Fruit fly (Drosophila melanogaster) whole organism, embryonic: ENCODE measurements around the gene yrt.

Experiments
- Antp ChIP-seq: fragments of 200-800 bp; sonication (Bioruptor generic); optimal IDR thresholded peaks from 3 replicates; lab custom pipeline; 2016; ENCODE audit warnings: missing biosample characterization, missing genetic modification characterization
- CG11398 ChIP-seq: fragments of 200-800 bp; sonication (Bioruptor generic); optimal IDR thresholded peaks from 2 replicates; lab custom pipeline; 2016; ENCODE audit warnings: missing biosample characterization, missing genetic modification characterization
- CG11504 ChIP-seq: fragments of 200-800 bp; sonication (Bioruptor generic); optimal IDR thresholded peaks from 3 replicates; lab custom pipeline; 2019; ENCODE audit warnings: missing biosample characterization, mild to moderate bottlenecking, missing genetic modification characterization, moderate library complexity
- CG12299 ChIP-seq: fragments of 200-800 bp; sonication (Bioruptor generic); optimal IDR thresholded peaks from 2 replicates; lab custom pipeline; 2018; ENCODE audit warnings: missing biosample characterization, mild to moderate bottlenecking, missing genetic modification characterization
- CG13296 ChIP-seq: fragments of 200-800 bp; sonication (Bioruptor generic); optimal IDR thresholded peaks from 3 replicates; lab custom pipeline; 2018; ENCODE audit warnings: missing biosample characterization, mild to moderate bottlenecking, missing genetic modification characterization
- CG14014 ChIP-seq: fragments of 200-800 bp; sonication (Bioruptor generic); IDR thresholded peaks from 2 replicates; pipeline ENCODE4 v1.3.6; 2022; ENCODE audit warnings: missing biosample characterization, missing genetic modification characterization
- CG15696 ChIP-seq: fragments of 200-800 bp; sonication (Bioruptor generic); optimal IDR thresholded peaks from 2 replicates; lab custom pipeline; 2019; ENCODE audit warnings: missing biosample characterization, mild to moderate bottlenecking, missing genetic modification characterization, moderate library complexity
- CG1792 ChIP-seq: fragments of 200-800 bp; sonication (Bioruptor generic); optimal IDR thresholded peaks from 2 replicates; lab custom pipeline; 2016; ENCODE audit warnings: missing biosample characterization, missing genetic modification characterization
- CG32767 ChIP-seq: fragments of 200-800 bp; sonication (Bioruptor generic); IDR thresholded peaks from 2 replicates; pipeline ENCODE4 v1.3.6; 2022; ENCODE audit warnings: missing biosample characterization, missing genetic modification characterization
- CG34422 ChIP-seq: fragments of 200-800 bp; sonication (Bioruptor generic); IDR thresholded peaks from 3 replicates; pipeline ENCODE4 v1.3.6; 2022; ENCODE audit warnings: missing biosample characterization, missing genetic modification characterization
- CG4282 ChIP-seq: fragments of 200-800 bp; sonication (Bioruptor generic); optimal IDR thresholded peaks from 2 replicates; lab custom pipeline; 2016; ENCODE audit warnings: missing biosample characterization, missing genetic modification characterization
- CG4360 ChIP-seq: fragments of 200-800 bp; sonication (Bioruptor generic); IDR thresholded peaks from 2 replicates; pipeline ENCODE4 v1.3.6; 2022; ENCODE audit warnings: missing biosample characterization, missing genetic modification characterization
- CG6854 ChIP-seq: fragments of 200-800 bp; sonication (Bioruptor generic); optimal IDR thresholded peaks from 3 replicates; lab custom pipeline; 2017; ENCODE audit warnings: missing biosample characterization, mild to moderate bottlenecking, missing genetic modification characterization
- CG7357 ChIP-seq: fragments of 200-800 bp; sonication (Bioruptor generic); IDR thresholded peaks from 3 replicates; pipeline ENCODE4 v1.3.6; 2022; ENCODE audit warnings: missing biosample characterization, missing genetic modification characterization
- CG8281 ChIP-seq: fragments of 200-800 bp; sonication (Bioruptor generic); optimal IDR thresholded peaks from 2 replicates; lab custom pipeline; 2018; ENCODE audit warnings: missing biosample characterization, mild to moderate bottlenecking, missing genetic modification characterization, moderate library complexity
- CG8924 ChIP-seq: fragments of 200-800 bp; optimal IDR thresholded peaks from 3 replicates; lab custom pipeline; 2019; ENCODE audit warnings: missing biosample characterization, mild to moderate bottlenecking, missing genetic modification characterization, moderate library complexity
- Chrac-16 ChIP-seq: fragments of 200-800 bp; sonication (Bioruptor generic); optimal IDR thresholded peaks from 3 replicates; lab custom pipeline; 2016; ENCODE audit warnings: missing biosample characterization, missing genetic modification characterization
- CoRest ChIP-seq: fragments of 200-800 bp; sonication (Bioruptor generic); optimal IDR thresholded peaks from 3 replicates; lab custom pipeline; 2018; ENCODE audit warnings: missing biosample characterization, mild to moderate bottlenecking, missing genetic modification characterization, moderate library complexity
- Dbx ChIP-seq: fragments of 200-800 bp; sonication (Bioruptor generic); IDR thresholded peaks from 3 replicates; pipeline ENCODE4 v1.3.6; 2022; ENCODE audit warnings: missing biosample characterization, missing genetic modification characterization
- ERR ChIP-seq: fragments of 200-800 bp; sonication (Bioruptor generic); optimal IDR thresholded peaks from 2 replicates; lab custom pipeline; 2016; ENCODE audit warnings: missing biosample characterization, missing genetic modification characterization
- Hr51 ChIP-seq, 2 experiments: fragments of 200-800 bp; sonication (Bioruptor generic); optimal IDR thresholded peaks; 2 replicates in 1 of 2; 3 replicates in 1 of 2; lab custom pipeline; 2016 to 2018; ENCODE audit warnings: missing biosample characterization in 2 of 2, missing genetic modification characterization in 2 of 2, mild to moderate bottlenecking in 1 of 2, moderate library complexity in 1 of 2
- Jarid2 ChIP-seq: fragments of 200-800 bp; sonication (Bioruptor generic); optimal IDR thresholded peaks from 3 replicates; lab custom pipeline; 2017; ENCODE audit warnings: mild to moderate bottlenecking, missing biosample characterization, missing genetic modification reagents, missing genetic modification characterization
- Lhr ChIP-seq: fragments of 200-800 bp; sonication (Bioruptor generic); optimal IDR thresholded peaks from 3 replicates; lab custom pipeline; 2017; ENCODE audit warnings: mild to moderate bottlenecking, missing biosample characterization, missing genetic modification reagents, missing genetic modification characterization
- Lim3 ChIP-seq: fragments of 200-800 bp; sonication (Bioruptor generic); IDR thresholded peaks from 2 replicates; pipeline ENCODE4 v1.3.6; 2022; ENCODE audit warnings: missing biosample characterization, missing genetic modification characterization
- Mad ChIP-seq: fragments of 200-800 bp; sonication (Bioruptor generic); optimal IDR thresholded peaks from 2 replicates; lab custom pipeline; 2016; ENCODE audit warnings: missing biosample characterization, missing genetic modification characterization
- Meics ChIP-seq: fragments of 200-800 bp; sonication (Bioruptor generic); optimal IDR thresholded peaks from 2 replicates; lab custom pipeline; 2017; ENCODE audit warnings: missing biosample characterization, mild to moderate bottlenecking, missing genetic modification characterization
- Mes4 ChIP-seq: fragments of 200-800 bp; sonication (Bioruptor generic); optimal IDR thresholded peaks from 2 replicates; lab custom pipeline; 2016; ENCODE audit warnings: missing biosample characterization, missing genetic modification characterization
- Sry-δ ChIP-seq: fragments of 200-800 bp; sonication (Bioruptor generic); optimal IDR thresholded peaks from 2 replicates; lab custom pipeline; 2016; ENCODE audit warnings: missing biosample characterization, missing genetic modification characterization
- YL-1 ChIP-seq: fragments of 200-800 bp; sonication (Bioruptor generic); optimal IDR thresholded peaks from 3 replicates; lab custom pipeline; 2017; ENCODE audit warnings: missing biosample characterization, mild to moderate bottlenecking, missing genetic modification characterization
- bab2 ChIP-seq: fragments of 200-800 bp; sonication (Bioruptor generic); optimal IDR thresholded peaks from 2 replicates; lab custom pipeline; 2016; ENCODE audit warnings: missing biosample characterization, missing genetic modification characterization
- bcd ChIP-seq: fragments of 200-800 bp; sonication (Bioruptor generic); optimal IDR thresholded peaks from 2 replicates; lab custom pipeline; 2017; ENCODE audit warnings: missing biosample characterization, mild to moderate bottlenecking, missing genetic modification characterization
- bsh ChIP-seq, 2 experiments: fragments of 200-800 bp; sonication (Bioruptor generic); optimal IDR thresholded peaks; 2 replicates each; lab custom pipeline; 2017 to 2018; ENCODE audit warnings: mild to moderate bottlenecking in 2 of 2, missing biosample characterization in 2 of 2, missing genetic modification characterization in 2 of 2, moderate library complexity in 1 of 2
- btn ChIP-seq: fragments of 200-800 bp; sonication (Bioruptor generic); optimal IDR thresholded peaks from 2 replicates; lab custom pipeline; 2016; ENCODE audit warnings: missing biosample characterization, missing genetic modification characterization
- chm ChIP-seq: fragments of 200-800 bp; sonication (Bioruptor generic); IDR thresholded peaks from 2 replicates; pipeline ENCODE4 v1.3.6; 2022; ENCODE audit warnings: missing biosample characterization, missing genetic modification characterization
- dmrt99B ChIP-seq: fragments of 200-800 bp; sonication (Bioruptor generic); optimal IDR thresholded peaks from 2 replicates; lab custom pipeline; 2018; ENCODE audit warnings: missing biosample characterization, mild to moderate bottlenecking, missing genetic modification characterization, moderate library complexity
- dysf ChIP-seq: fragments of 200-800 bp; sonication (Bioruptor generic); IDR thresholded peaks from 3 replicates; pipeline ENCODE4 v1.3.6; 2022; ENCODE audit warnings: missing biosample characterization, missing genetic modification characterization
- eve ChIP-seq, 2 experiments: fragments of >200 bp; optimal IDR thresholded peaks; 2 replicates each; lab custom pipeline; 2017; ENCODE audit warnings: missing biosample characterization in 2 of 2, missing genetic modification characterization in 2 of 2
- hth ChIP-seq: fragments of >200 bp; optimal IDR thresholded peaks from 2 replicates; lab custom pipeline; 2017; ENCODE audit warnings: inconsistent platforms
- inv ChIP-seq: fragments of 200-800 bp; sonication (Bioruptor generic); IDR thresholded peaks from 2 replicates; pipeline ENCODE4 v1.3.6; 2022; ENCODE audit warnings: missing biosample characterization, missing genetic modification characterization; ENCODE audit not compliant: partially characterized antibody
- kay ChIP-seq: fragments of 200-800 bp; sonication (Bioruptor generic); optimal IDR thresholded peaks from 2 replicates; lab custom pipeline; 2016; ENCODE audit warnings: missing biosample characterization, missing genetic modification characterization
- luna ChIP-seq: fragments of 200-800 bp; sonication (Bioruptor generic); optimal IDR thresholded peaks from 2 replicates; lab custom pipeline; 2016; ENCODE audit warnings: missing biosample characterization, missing genetic modification characterization
- row ChIP-seq: fragments of 200-800 bp; sonication (Bioruptor generic); IDR thresholded peaks from 3 replicates; pipeline ENCODE4 v1.3.6; 2022; ENCODE audit warnings: missing biosample characterization, missing genetic modification characterization
- sens-2 ChIP-seq: fragments of 200-800 bp; sonication (Bioruptor generic); IDR thresholded peaks from 2 replicates; pipeline ENCODE4 v1.3.6; 2022; ENCODE audit warnings: missing biosample characterization, missing genetic modification characterization
- sisA ChIP-seq: fragments of 200-800 bp; sonication (Bioruptor generic); IDR thresholded peaks from 2 replicates; pipeline ENCODE4 v1.3.6; 2022; ENCODE audit warnings: missing biosample characterization, missing genetic modification characterization
- tin ChIP-seq: fragments of 200-800 bp; sonication (Bioruptor generic); optimal IDR thresholded peaks from 3 replicates; lab custom pipeline; 2016; ENCODE audit warnings: missing biosample characterization, missing genetic modification characterization
- tll ChIP-seq, 2 experiments: fragments of 200-800 bp in 1 of 2; fragments of >200 bp in 1 of 2; sonication (Bioruptor generic) in 1 of 2; optimal IDR thresholded peaks; 2 replicates each; lab custom pipeline; 2017 to 2019; ENCODE audit warnings: missing biosample characterization in 2 of 2, missing genetic modification characterization in 2 of 2, mild to moderate bottlenecking in 1 of 2, moderate library complexity in 1 of 2
- toy ChIP-seq: fragments of 200-800 bp; sonication (Bioruptor generic); IDR thresholded peaks from 2 replicates; pipeline ENCODE4 v1.3.6; 2022; ENCODE audit warnings: missing biosample characterization, missing genetic modification characterization
- tup ChIP-seq: fragments of 200-800 bp; sonication (Bioruptor generic); optimal IDR thresholded peaks from 2 replicates; lab custom pipeline; 2016; ENCODE audit warnings: missing biosample characterization, mild to moderate bottlenecking, missing genetic modification characterization, moderate library complexity
- vvl ChIP-seq: fragments of 200-800 bp; sonication (Bioruptor generic); IDR thresholded peaks from 2 replicates; pipeline ENCODE4 v1.3.6; 2022; ENCODE audit warnings: missing biosample characterization, missing genetic modification characterization
- wek ChIP-seq: fragments of 200-800 bp; sonication (Bioruptor generic); optimal IDR thresholded peaks from 3 replicates; lab custom pipeline; 2018; ENCODE audit warnings: missing biosample characterization, mild to moderate bottlenecking, missing genetic modification characterization, moderate library complexity

Gene yrt

dm6 chr3R:13428341-13429040, 6.3 kb downstream of the yrt start (continued):
- peak; percentile 31 for TF ChIP-seq Jarid2 (GFP tag; lab: Kevin White, UChicago)
- TF ChIP-seq CG14014: peak; percentile 62
- TF ChIP-seq dmrt99B (tag; lab: Kevin White, UChicago): peak; percentile 80
- TF ChIP-seq tll (GFP tag; optimal IDR thresholded peaks at IDR 0.05; lab: Kevin White, UChicago): no peak
- peak; percentile 66 for TF ChIP-seq CoRest (tag; lab: Kevin White, UChicago)
- TF ChIP-seq CG4360 (GFP tag; lab: Robert Waterston, UW): peak; percentile 52
- TF ChIP-seq wek (GFP tag; lab: Kevin White, UChicago): peak; percentile 4
- TF ChIP-seq Antp (GFP tag; lab: Kevin White, UChicago): peak; percentile 36
- no peak for TF ChIP-seq CG4282 (GFP tag; lab: Kevin White, UChicago)
- TF ChIP-seq Lim3 (GFP tag; lab: Robert Waterston, UW): no peak
- peak; percentile 48; the same call in 1 of the 3 replicates for TF ChIP-seq CG7357 (GFP tag; lab: Robert Waterston, UW)
- peak; percentile 11 for TF ChIP-seq btn (GFP tag; lab: Kevin White, UChicago)
- no peak for TF ChIP-seq ERR (GFP tag; lab: Kevin White, UChicago)
- peak; percentile 19 for TF ChIP-seq Sry-δ (GFP tag; lab: Kevin White, UChicago)
- peak; percentile 76 for TF ChIP-seq CG11504 (tag; lab: Kevin White, UChicago)
- no peak for TF ChIP-seq YL-1 (GFP tag; lab: Kevin White, UChicago)
- peak; percentile 78 for TF ChIP-seq sisA (GFP tag; lab: Robert Waterston, UW)
- TF ChIP-seq Chrac-16 (GFP tag; lab: Kevin White, UChicago): peak; percentile 65
- TF ChIP-seq eve (GFP tag; optimal IDR thresholded peaks at IDR 0.05; lab: Kevin White, UChicago): no peak
- no peak for TF ChIP-seq CG32767
- TF ChIP-seq Meics (GFP tag; lab: Kevin White, UChicago): peak; percentile 56
- peak; percentile 47; the same call in 1 of the 2 replicates for TF ChIP-seq sens-2
- TF ChIP-seq Dbx (GFP tag; lab: Robert Waterston, UW): peak; percentile 43; the same call in 1 of the 3 replicates
- TF ChIP-seq CG6854 (GFP tag; lab: Kevin White, UChicago): no peak
- TF ChIP-seq inv (GFP tag; lab: Robert Waterston, UW): no peak
- peak; percentile 36 for TF ChIP-seq CG13296 (GFP tag; lab: Kevin White, UChicago)
- peak; percentile 5 for TF ChIP-seq Lhr (GFP tag; lab: Kevin White, UChicago)
- peak; percentile 77 for TF ChIP-seq tin (GFP tag; lab: Kevin White, UChicago)
- TF ChIP-seq CG34422 (GFP tag; lab: Robert Waterston, UW): peak; percentile 58; the same call in 2 of the 3 replicates
- TF ChIP-seq bcd: peak; percentile 62
- TF ChIP-seq CG11398 (GFP tag; lab: Kevin White, UChicago): peak; percentile 44
- TF ChIP-seq vvl (GFP tag; lab: Robert Waterston, UW): peak; percentile 84
- TF ChIP-seq tup: peak; percentile 23
- TF ChIP-seq CG8281: peak; percentile 38
- TF ChIP-seq Mes4 (GFP tag; lab: Kevin White, UChicago): peak; percentile 64
- TF ChIP-seq dysf (GFP tag; lab: Robert Waterston, UW): peak; percentile 71
- TF ChIP-seq toy (GFP tag; lab: Robert Waterston, UW): no peak
- peak; percentile 60 to 82 for TF ChIP-seq bsh (GFP tag; optimal IDR thresholded peaks at IDR 0.05; lab: Kevin White, UChicago)
- TF ChIP-seq bab2 (GFP tag; lab: Kevin White, UChicago): peak; percentile 51
- TF ChIP-seq row (GFP tag; lab: Robert Waterston, UW): peak; percentile 85
- TF ChIP-seq luna: no peak
- TF ChIP-seq hth (lab: Kevin White, UChicago): no peak
- peak; percentile 12 for TF ChIP-seq Mad (GFP tag; lab: Kevin White, UChicago)
- peak; percentile 76 for TF ChIP-seq CG8924 (tag; lab: Kevin White, UChicago)
- TF ChIP-seq chm (GFP tag; lab: Robert Waterston, UW): no peak
- no peak for TF ChIP-seq kay (GFP tag; lab: Kevin White, UChicago)
- no peak for TF ChIP-seq CG1792 (GFP tag; lab: Kevin White, UChicago)
- no peak for TF ChIP-seq CG12299 (tag; lab: Kevin White, UChicago)
- TF ChIP-seq Hr51 (GFP tag; optimal IDR thresholded peaks at IDR 0.05; lab: Kevin White, UChicago): peak in 1 of 2 experiments; percentile 70
- TF ChIP-seq CG15696 (tag; lab: Kevin White, UChicago): peak; percentile 78
